Worm (Caenorhabditis elegans) whole organism, late embryonic: ENCODE results near the gene B0238.12.

Experiments used
- ahr-1 ChIP-seq: sonication (generic microtip); optimal IDR thresholded peaks from 2 replicates; lab custom pipeline; 2016; ENCODE audit warnings: missing genetic modification characterization, missing compliant biosample characterization
- ama-1 ChIP-seq: fragments of 150-350 bp; optimal IDR thresholded peaks from 2 replicates; lab custom pipeline; 2014
- dmd-4 ChIP-seq: sonication (generic microtip); optimal IDR thresholded peaks from 2 replicates; lab custom pipeline; 2016; ENCODE audit warnings: borderline replicate concordance, missing genetic modification characterization, missing compliant biosample characterization
- eyg-1 ChIP-seq: sonication (generic microtip); optimal IDR thresholded peaks from 2 replicates; lab custom pipeline; 2016; ENCODE audit warnings: missing genotype, missing genetic modification characterization, missing compliant biosample characterization
- fkh-10 ChIP-seq: fragments of 150-350 bp; optimal IDR thresholded peaks from 2 replicates; lab custom pipeline; 2014; ENCODE audit warnings: missing biosample characterization, missing genetic modification reagents, missing genetic modification characterization
- nhr-232 ChIP-seq: sonication (generic microtip); optimal IDR thresholded peaks from 2 replicates; lab custom pipeline; 2016; ENCODE audit warnings: missing genetic modification characterization, missing compliant biosample characterization
- sox-2 ChIP-seq: fragments of 200-800 bp; sonication (Bioruptor generic); IDR thresholded peaks from 2 replicates; pipeline ENCODE4 v1.3.6; 2022; ENCODE audit warnings: missing genetic modification reagents, missing genetic modification characterization, missing compliant biosample characterization
- unc-86 ChIP-seq: sonication (generic microtip); optimal IDR thresholded peaks from 2 replicates; lab custom pipeline; 2016; ENCODE audit warnings: missing genetic modification characterization, missing compliant biosample characterization
- ztf-16 ChIP-seq: sonication (generic microtip); optimal IDR thresholded peaks from 2 replicates; lab custom pipeline; 2017; ENCODE audit warnings: missing genetic modification characterization, missing compliant biosample characterization

- TF ChIP-seq sox-2 (no peak), ahr-1 (tag; lab: Kevin White, UChicago) (no peak), dmd-4 (no peak), eyg-1 (tag; lab: Kevin White, UChicago) (no peak), nhr-232 (no peak), ama-1 (lab: Kevin White, UChicago) (no peak), ztf-16 (tag; lab: Kevin White, UChicago) (no peak), unc-86 (tag; lab: Kevin White, UChicago) (no peak), fkh-10 (GFP tag; lab: Kevin White, UChicago) (no peak)
Observed at ce11 chrV:5239404-5239803, 26.2 kb upstream of the B0238.12 start, which contains the start of gene C52A10.3.
